Worm (Caenorhabditis elegans): Measurements from ENCODE around the gene ZK632.2.

The ZK632.2 gene

ce11 chrIII:9817894-9818293 lies 19.0 kb downstream of the ZK632.2 start:
- peak; percentile 81 for TF ChIP-seq lsy-2 (tag; optimal IDR thresholded peaks at IDR 0.05)
- TF ChIP-seq nhr-2 (tag; optimal IDR thresholded peaks at IDR 0.05): no peak
- TF ChIP-seq mab-5 (tag; optimal IDR thresholded peaks at IDR 0.05): no peak
- no peak for TF ChIP-seq ceh-39 (tag; optimal IDR thresholded peaks at IDR 0.05)

- TF ChIP-seq mep-1 (tag; optimal IDR thresholded peaks at IDR 0.05) (peak; percentile 49), lin-13 (tag; optimal IDR thresholded peaks at IDR 0.05) (peak; percentile 14), sptf-1 (tag; optimal IDR thresholded peaks at IDR 0.05) (peak; percentile 37), ceh-83 (GFP tag; optimal IDR thresholded peaks at IDR 0.05) (no peak), nhr-2 (tag; optimal IDR thresholded peaks at IDR 0.05) (no peak), bed-3 (GFP tag; optimal IDR thresholded peaks at IDR 0.05) (no peak), unc-120 (tag; optimal IDR thresholded peaks at IDR 0.05; ENCODE audit: poor library complexity, severe bottlenecking) (no peak), ztf-11 (tag; optimal IDR thresholded peaks at IDR 0.05) (no peak), lsy-2 (tag; optimal IDR thresholded peaks at IDR 0.05) (peak; percentile 4), nhr-12 (tag; optimal IDR thresholded peaks at IDR 0.05) (no peak), unc-39 (tag; optimal IDR thresholded peaks at IDR 0.05) (no peak), elt-3 (tag; optimal IDR thresholded peaks at IDR 0.05) (no peak), nhr-76 (tag; optimal IDR thresholded peaks at IDR 0.05) (no peak), cnd-1 (tag; optimal IDR thresholded peaks at IDR 0.05) (peak; percentile 46), pha-4 (tag; optimal IDR thresholded peaks at IDR 0.05) (peak; percentile 23), ham-2 (GFP tag; optimal IDR thresholded peaks at IDR 0.05) (no peak), tbx-8 (GFP tag; optimal IDR thresholded peaks at IDR 0.05) (no peak)
These were observed 19.9 kb downstream of the ZK632.2 start, which contains the start of gene panl-3 for ce11 chrIII:9818763-9819162. TSS of gene panl-3 (plus strand) at chrIII:9819056.

ce11 chrIII:9822942-9823341 lies 24.0 kb downstream of the ZK632.2 start, which contains the start of gene arl-5:
TSS of gene arl-5 (plus strand) at chrIII:9823242.
- TF ChIP-seq elt-1 (tag; optimal IDR thresholded peaks at IDR 0.05; ENCODE audit: borderline replicate concordance, insufficient read depth) (no peak), nhr-28 (tag; optimal IDR thresholded peaks at IDR 0.05) (no peak), unc-120 (tag; optimal IDR thresholded peaks at IDR 0.05; ENCODE audit: poor library complexity, severe bottlenecking) (no peak), unc-39 (tag; optimal IDR thresholded peaks at IDR 0.05) (no peak), ceh-39 (tag; optimal IDR thresholded peaks at IDR 0.05) (no peak), lsy-2 (tag; optimal IDR thresholded peaks at IDR 0.05) (no peak), cnd-1 (tag; optimal IDR thresholded peaks at IDR 0.05) (no peak), tbx-8 (GFP tag; optimal IDR thresholded peaks at IDR 0.05) (no peak), drap-1 (GFP tag; optimal IDR thresholded peaks at IDR 0.05) (no peak), unc-62 (GFP tag; optimal IDR thresholded peaks at IDR 0.05) (no peak), hlh-1 (tag; optimal IDR thresholded peaks at IDR 0.05) (no peak), ces-1 (GFP tag; optimal IDR thresholded peaks at IDR 0.05) (no peak), mls-2 (tag; optimal IDR thresholded peaks at IDR 0.05) (no peak), flh-1 (GFP tag; optimal IDR thresholded peaks at IDR 0.05) (no peak), M03D4.4 (tag; optimal IDR thresholded peaks at IDR 0.05) (no peak), mab-5 (tag; optimal IDR thresholded peaks at IDR 0.05) (no peak)

- no peak for TF ChIP-seq flh-1 (GFP tag; optimal IDR thresholded peaks at IDR 0.05)
- TF ChIP-seq nhr-12 (tag; optimal IDR thresholded peaks at IDR 0.05): no peak
- TF ChIP-seq drap-1 (GFP tag; optimal IDR thresholded peaks at IDR 0.05): no peak
- TF ChIP-seq zip-8 (tag; optimal IDR thresholded peaks at IDR 0.05): no peak
- no peak for TF ChIP-seq blmp-1 (tag; optimal IDR thresholded peaks at IDR 0.05)
- no peak for TF ChIP-seq lin-32 (GFP tag; optimal IDR thresholded peaks at IDR 0.05)
- no peak for TF ChIP-seq cnd-1 (tag; optimal IDR thresholded peaks at IDR 0.05)
- no peak for TF ChIP-seq unc-62 (GFP tag; optimal IDR thresholded peaks at IDR 0.05)
- TF ChIP-seq hlh-1 (tag; optimal IDR thresholded peaks at IDR 0.05): no peak
- no peak for TF ChIP-seq ham-2 (GFP tag; optimal IDR thresholded peaks at IDR 0.05)
- no peak for TF ChIP-seq nhr-76 (tag; optimal IDR thresholded peaks at IDR 0.05)
- TF ChIP-seq mep-1 (tag; optimal IDR thresholded peaks at IDR 0.05): no peak
- TF ChIP-seq elt-1 (tag; optimal IDR thresholded peaks at IDR 0.05; ENCODE audit: borderline replicate concordance, insufficient read depth): no peak
- no peak for TF ChIP-seq M03D4.4 (tag; optimal IDR thresholded peaks at IDR 0.05)
- TF ChIP-seq ceh-43 (GFP tag; optimal IDR thresholded peaks at IDR 0.05): no peak
- no peak for TF ChIP-seq elt-3 (tag; optimal IDR thresholded peaks at IDR 0.05)
- TF ChIP-seq sptf-1 (tag; optimal IDR thresholded peaks at IDR 0.05): no peak
- no peak for TF ChIP-seq ceh-39 (tag; optimal IDR thresholded peaks at IDR 0.05)
These were observed 24.8 kb downstream of the ZK632.2 start for ce11 chrIII:9823748-9824147.

All from whole organism, mixed stage, embryonic.